Worm (Caenorhabditis elegans): ENCODE measurements around the gene ZC21.6.
A peak's percentile ranks its signal among the peaks of the same experiment; 100 is the strongest.

Gene ZC21.6

ce11 chrIII:8556836-8557385, 11.5 kb upstream of the ZC21.6 start, which contains the start of gene C02D5.2:
TSS of gene C02D5.2 (plus strand) at chrIII:8557335.
- no peak for TF ChIP-seq flh-1 (GFP tag; optimal IDR thresholded peaks at IDR 0.05)
- TF ChIP-seq tbx-8 (GFP tag; optimal IDR thresholded peaks at IDR 0.05): no peak
- peak; percentile 97 for TF ChIP-seq unc-62 (GFP tag; optimal IDR thresholded peaks at IDR 0.05)
- no peak for TF ChIP-seq ztf-11 (tag; optimal IDR thresholded peaks at IDR 0.05)
- TF ChIP-seq ham-2 (GFP tag; optimal IDR thresholded peaks at IDR 0.05): no peak
- TF ChIP-seq blmp-1 (tag; optimal IDR thresholded peaks at IDR 0.05): no peak
- TF ChIP-seq nhr-2 (tag; optimal IDR thresholded peaks at IDR 0.05): no peak
- no peak for TF ChIP-seq ceh-39 (tag; optimal IDR thresholded peaks at IDR 0.05)
- TF ChIP-seq elt-3 (tag; optimal IDR thresholded peaks at IDR 0.05): no peak
- no peak for TF ChIP-seq lsy-2 (tag; optimal IDR thresholded peaks at IDR 0.05)
- peak; percentile 47 for TF ChIP-seq ces-1 (GFP tag; optimal IDR thresholded peaks at IDR 0.05)
- TF ChIP-seq sem-2 (GFP tag; optimal IDR thresholded peaks at IDR 0.05): no peak
- TF ChIP-seq snpc-4 (tag; optimal IDR thresholded peaks at IDR 0.05): no peak
- peak; percentile 12 for TF ChIP-seq mep-1 (tag; optimal IDR thresholded peaks at IDR 0.05)
- TF ChIP-seq hlh-1 (tag; optimal IDR thresholded peaks at IDR 0.05): peak; percentile 98
- no peak for TF ChIP-seq nhr-76 (tag; optimal IDR thresholded peaks at IDR 0.05)
- no peak for TF ChIP-seq nhr-12 (tag; optimal IDR thresholded peaks at IDR 0.05)
- TF ChIP-seq M03D4.4 (tag; optimal IDR thresholded peaks at IDR 0.05): peak; percentile 25
- TF ChIP-seq mab-5 (tag; optimal IDR thresholded peaks at IDR 0.05): no peak
- peak; percentile 17 for TF ChIP-seq unc-120 (tag; optimal IDR thresholded peaks at IDR 0.05; ENCODE audit: poor library complexity, severe bottlenecking)
- no peak for TF ChIP-seq lin-13 (tag; optimal IDR thresholded peaks at IDR 0.05)
- TF ChIP-seq zip-8 (tag; optimal IDR thresholded peaks at IDR 0.05): no peak
- no peak for TF ChIP-seq elt-1 (tag; optimal IDR thresholded peaks at IDR 0.05; ENCODE audit: borderline replicate concordance, insufficient read depth)
- no peak for TF ChIP-seq bed-3 (GFP tag; optimal IDR thresholded peaks at IDR 0.05)

- no peak for TF ChIP-seq flh-1 (GFP tag; optimal IDR thresholded peaks at IDR 0.05)
- TF ChIP-seq blmp-1 (tag; optimal IDR thresholded peaks at IDR 0.05): peak; percentile 16
Measured at ce11 chrIII:8555682-8556081, 10.3 kb upstream of the ZC21.6 start.

- TF ChIP-seq lin-32 (GFP tag; optimal IDR thresholded peaks at IDR 0.05) (no peak), ceh-83 (GFP tag; optimal IDR thresholded peaks at IDR 0.05) (no peak), elt-3 (tag; optimal IDR thresholded peaks at IDR 0.05) (no peak), cnd-1 (tag; optimal IDR thresholded peaks at IDR 0.05) (no peak)
Measured at ce11 chrIII:8554472-8554871, 9.1 kb upstream of the ZC21.6 start, which contains the start of gene gsto-2. TSS of gene gsto-2 (plus strand) at chrIII:8554772.

ce11 chrIII:8552125-8552524, 6.7 kb upstream of the ZC21.6 start, which contains the start of gene C02D5.4:
TSS of gene C02D5.4 (plus strand) at chrIII:8552165.
- no peak for TF ChIP-seq nhr-12 (tag; optimal IDR thresholded peaks at IDR 0.05)
- no peak for TF ChIP-seq zip-8 (tag; optimal IDR thresholded peaks at IDR 0.05)
- TF ChIP-seq ham-2 (GFP tag; optimal IDR thresholded peaks at IDR 0.05): no peak
- TF ChIP-seq elt-3 (tag; optimal IDR thresholded peaks at IDR 0.05): no peak
- TF ChIP-seq nhr-76 (tag; optimal IDR thresholded peaks at IDR 0.05): no peak
- TF ChIP-seq unc-62 (GFP tag; optimal IDR thresholded peaks at IDR 0.05): no peak
- no peak for TF ChIP-seq lin-32 (GFP tag; optimal IDR thresholded peaks at IDR 0.05)
- no peak for TF ChIP-seq ceh-43 (GFP tag; optimal IDR thresholded peaks at IDR 0.05)
- no peak for TF ChIP-seq sem-2 (GFP tag; optimal IDR thresholded peaks at IDR 0.05)
- no peak for TF ChIP-seq elt-1 (tag; optimal IDR thresholded peaks at IDR 0.05; ENCODE audit: borderline replicate concordance, insufficient read depth)

- TF ChIP-seq nhr-76 (tag; optimal IDR thresholded peaks at IDR 0.05): no peak
- no peak for TF ChIP-seq elt-3 (tag; optimal IDR thresholded peaks at IDR 0.05)
- no peak for TF ChIP-seq drap-1 (GFP tag; optimal IDR thresholded peaks at IDR 0.05)
- TF ChIP-seq mls-2 (tag; optimal IDR thresholded peaks at IDR 0.05): no peak
- no peak for TF ChIP-seq flh-1 (GFP tag; optimal IDR thresholded peaks at IDR 0.05)
- no peak for TF ChIP-seq sem-2 (GFP tag; optimal IDR thresholded peaks at IDR 0.05)
- no peak for TF ChIP-seq lsy-2 (tag; optimal IDR thresholded peaks at IDR 0.05)
- TF ChIP-seq unc-62 (GFP tag; optimal IDR thresholded peaks at IDR 0.05): no peak
- no peak for TF ChIP-seq ztf-11 (tag; optimal IDR thresholded peaks at IDR 0.05)
- TF ChIP-seq cnd-1 (tag; optimal IDR thresholded peaks at IDR 0.05): no peak
- no peak for TF ChIP-seq zip-8 (tag; optimal IDR thresholded peaks at IDR 0.05)
- TF ChIP-seq pha-4 (tag; optimal IDR thresholded peaks at IDR 0.05): no peak
- no peak for TF ChIP-seq ces-1 (GFP tag; optimal IDR thresholded peaks at IDR 0.05)
- no peak for TF ChIP-seq M03D4.4 (tag; optimal IDR thresholded peaks at IDR 0.05)
- no peak for TF ChIP-seq unc-120 (tag; optimal IDR thresholded peaks at IDR 0.05; ENCODE audit: poor library complexity, severe bottlenecking)
- no peak for TF ChIP-seq sptf-1 (tag; optimal IDR thresholded peaks at IDR 0.05)
- TF ChIP-seq ham-2 (GFP tag; optimal IDR thresholded peaks at IDR 0.05): no peak
Measured at ce11 chrIII:8551705-8552104, 6.3 kb upstream of the ZC21.6 start.

Measured in whole organism, mixed stage, embryonic.